Worm (Caenorhabditis elegans): Measurements from ENCODE around the gene tmed-1.

Gene tmed-1

ce11 chrIV:12044844-12045738 lies 32.9 kb downstream of the tmed-1 start:
- TF ChIP-seq tbx-37 (GFP tag; conservative IDR thresholded peaks at IDR 0.05): no peak
- TF ChIP-seq hnd-1 (tag; optimal IDR thresholded peaks at IDR 0.05): no peak
- no peak for TF ChIP-seq F13C5.2 (tag; optimal IDR thresholded peaks at IDR 0.05)
- TF ChIP-seq aly-1 (tag; optimal IDR thresholded peaks at IDR 0.05): no peak
- TF ChIP-seq ceh-36 (tag; optimal IDR thresholded peaks at IDR 0.05): no peak

ce11 chrIV:12043054-12043453 lies 34.9 kb downstream of the tmed-1 start:
- TF ChIP-seq tra-4 (tag; optimal IDR thresholded peaks at IDR 0.05) (no peak), hmbx-1 (tag; optimal IDR thresholded peaks at IDR 0.05) (no peak), pes-1 (GFP tag; IDR thresholded peaks at IDR 0.05) (no peak), flt-1 (GFP tag; IDR thresholded peaks at IDR 0.05) (no peak), F13C5.2 (tag; optimal IDR thresholded peaks at IDR 0.05) (no peak), sea-1 (GFP tag; conservative IDR thresholded peaks at IDR 0.05) (no peak), ceh-36 (tag; optimal IDR thresholded peaks at IDR 0.05) (no peak), aly-1 (tag; optimal IDR thresholded peaks at IDR 0.05) (no peak), hnd-1 (tag; optimal IDR thresholded peaks at IDR 0.05) (no peak), tbx-11 (GFP tag; IDR thresholded peaks at IDR 0.05) (no peak), B0310.2 (tag; optimal IDR thresholded peaks at IDR 0.05) (no peak), tbx-37 (GFP tag; conservative IDR thresholded peaks at IDR 0.05) (no peak), ama-1 (optimal IDR thresholded peaks at IDR 0.05) (no peak), hmg-4 (GFP tag; optimal IDR thresholded peaks at IDR 0.05) (no peak)

- no peak for TF ChIP-seq B0310.2 (tag; optimal IDR thresholded peaks at IDR 0.05)
- TF ChIP-seq aly-1 (tag; optimal IDR thresholded peaks at IDR 0.05): no peak
- TF ChIP-seq hnd-1 (tag; optimal IDR thresholded peaks at IDR 0.05): no peak
Observed at ce11 chrIV:12040431-12040830, 37.5 kb downstream of the tmed-1 start.

- no peak for TF ChIP-seq ama-1 (optimal IDR thresholded peaks at IDR 0.05)
- no peak for TF ChIP-seq ets-7 (tag; optimal IDR thresholded peaks at IDR 0.05)
- no peak for TF ChIP-seq sea-1 (GFP tag; conservative IDR thresholded peaks at IDR 0.05)
- no peak for TF ChIP-seq tbx-11 (GFP tag; IDR thresholded peaks at IDR 0.05)
Observed at ce11 chrIV:12036924-12037323, 41.0 kb downstream of the tmed-1 start.

ce11 chrIV:12035422-12035821 lies 42.5 kb downstream of the tmed-1 start:
- TF ChIP-seq flt-1 (GFP tag; IDR thresholded peaks at IDR 0.05) (no peak), tbx-37 (GFP tag; conservative IDR thresholded peaks at IDR 0.05) (no peak), tbx-11 (GFP tag; IDR thresholded peaks at IDR 0.05) (no peak), F13C5.2 (tag; optimal IDR thresholded peaks at IDR 0.05) (no peak), ets-7 (tag; optimal IDR thresholded peaks at IDR 0.05) (no peak), ceh-36 (tag; optimal IDR thresholded peaks at IDR 0.05) (no peak), tra-4 (tag; optimal IDR thresholded peaks at IDR 0.05) (no peak), ama-1 (optimal IDR thresholded peaks at IDR 0.05) (no peak), B0310.2 (tag; optimal IDR thresholded peaks at IDR 0.05) (no peak), hmg-4 (GFP tag; optimal IDR thresholded peaks at IDR 0.05) (no peak), aly-1 (tag; optimal IDR thresholded peaks at IDR 0.05) (no peak), scrt-1 (GFP tag; IDR thresholded peaks at IDR 0.05) (no peak), sea-1 (GFP tag; conservative IDR thresholded peaks at IDR 0.05) (no peak), hnd-1 (tag; optimal IDR thresholded peaks at IDR 0.05) (no peak)

- TF ChIP-seq hmg-4 (GFP tag; optimal IDR thresholded peaks at IDR 0.05): no peak
- TF ChIP-seq ceh-36 (tag; optimal IDR thresholded peaks at IDR 0.05): no peak
- TF ChIP-seq B0310.2 (tag; optimal IDR thresholded peaks at IDR 0.05): no peak
- no peak for TF ChIP-seq hmbx-1 (tag; optimal IDR thresholded peaks at IDR 0.05)
- no peak for TF ChIP-seq tbx-37 (GFP tag; conservative IDR thresholded peaks at IDR 0.05)
- no peak for TF ChIP-seq pes-1 (GFP tag; IDR thresholded peaks at IDR 0.05)
- no peak for TF ChIP-seq flt-1 (GFP tag; IDR thresholded peaks at IDR 0.05)
- TF ChIP-seq ceh-13 (GFP tag; optimal IDR thresholded peaks at IDR 0.05): no peak
- no peak for TF ChIP-seq scrt-1 (GFP tag; IDR thresholded peaks at IDR 0.05)
- TF ChIP-seq tbx-11 (GFP tag; IDR thresholded peaks at IDR 0.05): no peak
- TF ChIP-seq ets-7 (tag; optimal IDR thresholded peaks at IDR 0.05): no peak
- no peak for TF ChIP-seq hnd-1 (tag; optimal IDR thresholded peaks at IDR 0.05)
- TF ChIP-seq tra-4 (tag; optimal IDR thresholded peaks at IDR 0.05): no peak
- TF ChIP-seq sea-1 (GFP tag; conservative IDR thresholded peaks at IDR 0.05): no peak
- no peak for TF ChIP-seq aly-1 (tag; optimal IDR thresholded peaks at IDR 0.05)
- no peak for TF ChIP-seq F13C5.2 (tag; optimal IDR thresholded peaks at IDR 0.05)
- no peak for TF ChIP-seq ama-1 (optimal IDR thresholded peaks at IDR 0.05)
Observed at ce11 chrIV:12034776-12035175, 43.2 kb downstream of the tmed-1 start.

ce11 chrIV:12033985-12034384 lies 44.0 kb downstream of the tmed-1 start, which contains the start of gene sqst-1:
sqst-1 (plus strand) TSS chrIV:12034282.
- TF ChIP-seq hnd-1 (tag; optimal IDR thresholded peaks at IDR 0.05): no peak
- TF ChIP-seq aly-1 (tag; optimal IDR thresholded peaks at IDR 0.05): no peak
- TF ChIP-seq hmg-4 (GFP tag; optimal IDR thresholded peaks at IDR 0.05): no peak

ce11 chrIV:12032383-12032782 lies 45.6 kb downstream of the tmed-1 start:
- TF ChIP-seq hnd-1 (tag; optimal IDR thresholded peaks at IDR 0.05): no peak
- TF ChIP-seq F13C5.2 (tag; optimal IDR thresholded peaks at IDR 0.05): peak; percentile 67
- no peak for TF ChIP-seq tbx-37 (GFP tag; conservative IDR thresholded peaks at IDR 0.05)
- no peak for TF ChIP-seq aly-1 (tag; optimal IDR thresholded peaks at IDR 0.05)
- TF ChIP-seq sea-1 (GFP tag; conservative IDR thresholded peaks at IDR 0.05): no peak
- TF ChIP-seq flt-1 (GFP tag; IDR thresholded peaks at IDR 0.05): no peak; the same call in 1 of the 2 replicates
- TF ChIP-seq hmbx-1 (tag; optimal IDR thresholded peaks at IDR 0.05): no peak
- TF ChIP-seq tbx-11 (GFP tag; IDR thresholded peaks at IDR 0.05): no peak
- no peak for TF ChIP-seq ceh-13 (GFP tag; optimal IDR thresholded peaks at IDR 0.05)
- no peak for TF ChIP-seq scrt-1 (GFP tag; IDR thresholded peaks at IDR 0.05)
- TF ChIP-seq ceh-36 (tag; optimal IDR thresholded peaks at IDR 0.05): no peak
- TF ChIP-seq hmg-4 (GFP tag; optimal IDR thresholded peaks at IDR 0.05): peak; percentile 78
- no peak for TF ChIP-seq tra-4 (tag; optimal IDR thresholded peaks at IDR 0.05)
- TF ChIP-seq ama-1 (optimal IDR thresholded peaks at IDR 0.05): no peak
- no peak for TF ChIP-seq pes-1 (GFP tag; IDR thresholded peaks at IDR 0.05)
